Worm (Caenorhabditis elegans): ENCODE data around the gene F49F1.5.
"Not testable (repeated sequence)": the region's sequence is repeated elsewhere in the genome, so short reads cannot be mapped to it uniquely, and the experiment has no call there.

ce11 chrIV:4125657-4126056 is 5.4 kb upstream of the F49F1.5 start, which contains the start of gene F49F1.7:
- TF ChIP-seq tab-1 (GFP tag; IDR thresholded peaks at IDR 0.05); ref-1 (GFP tag; conservative IDR thresholded peaks at IDR 0.05); flt-1 (GFP tag; IDR thresholded peaks at IDR 0.05); cog-1 (tag; optimal IDR thresholded peaks at IDR 0.05); ztf-23 (GFP tag; IDR thresholded peaks at IDR 0.05); T22C8.4 (GFP tag; IDR thresholded peaks at IDR 0.05); med-1 (GFP tag; optimal IDR thresholded peaks at IDR 0.05; ENCODE audit: insufficient read depth): not testable (repeated sequence)
